Fruit fly (Drosophila melanogaster) whole organism, pupa: ENCODE data around the gene CG12535.
A peak's percentile ranks its signal among the peaks of the same experiment; 100 is the strongest.

Experiments
- CG10348 ChIP-seq: fragments of 200-800 bp; sonication (Bioruptor generic); IDR thresholded peaks from 2 replicates; pipeline ENCODE4 v1.3.6; 2022; ENCODE audit warnings: missing biosample characterization, missing genetic modification characterization
- CG12605 ChIP-seq: fragments of 200-800 bp; sonication (Bioruptor generic); IDR thresholded peaks from 2 replicates; pipeline ENCODE4 v1.3.6; 2022; ENCODE audit warnings: missing biosample characterization, missing genetic modification characterization
- CG13204 ChIP-seq: fragments of 200-800 bp; sonication (Bioruptor generic); optimal IDR thresholded peaks from 2 replicates; lab custom pipeline; 2018; ENCODE audit warnings: missing biosample characterization, mild to moderate bottlenecking, missing genetic modification characterization, moderate library complexity
- CG14655 ChIP-seq: fragments of 200-800 bp; sonication (Bioruptor generic); optimal IDR thresholded peaks from 3 replicates; lab custom pipeline; 2017; ENCODE audit warnings: mild to moderate bottlenecking, missing biosample characterization, missing genetic modification reagents, missing genetic modification characterization
- CG15710 ChIP-seq: fragments of 200-800 bp; sonication (Bioruptor generic); optimal IDR thresholded peaks from 2 replicates; lab custom pipeline; 2018; ENCODE audit warnings: missing biosample characterization, mild to moderate bottlenecking, missing genetic modification characterization, moderate library complexity
- CG17806 ChIP-seq: fragments of 200-800 bp; sonication (Bioruptor generic); optimal IDR thresholded peaks from 2 replicates; lab custom pipeline; 2018; ENCODE audit warnings: missing biosample characterization, mild to moderate bottlenecking, missing genetic modification characterization, moderate library complexity
- CG32121 ChIP-seq: fragments of 200-800 bp; sonication (Bioruptor generic); IDR thresholded peaks from 2 replicates; pipeline ENCODE4 v1.3.6; 2022; ENCODE audit warnings: missing biosample characterization, missing genetic modification characterization
- CG34367 ChIP-seq: fragments of 200-800 bp; sonication (Bioruptor generic); optimal IDR thresholded peaks from 2 replicates; lab custom pipeline; 2018; ENCODE audit warnings: missing biosample characterization, mild to moderate bottlenecking, missing genetic modification characterization
- CG4496 ChIP-seq: fragments of 200-800 bp; sonication (Bioruptor generic); IDR thresholded peaks from 3 replicates; pipeline ENCODE4 v1.3.6; 2022; ENCODE audit warnings: missing biosample characterization, missing genetic modification characterization
- CG8159 ChIP-seq: fragments of 200-800 bp; sonication (Bioruptor generic); optimal IDR thresholded peaks from 3 replicates; lab custom pipeline; 2018; ENCODE audit warnings: missing biosample characterization, mild to moderate bottlenecking, missing genetic modification characterization, moderate library complexity
- CG8301 ChIP-seq: fragments of 200-800 bp; sonication (Bioruptor generic); optimal IDR thresholded peaks from 2 replicates; lab custom pipeline; 2018; ENCODE audit warnings: missing biosample characterization, mild to moderate bottlenecking, missing genetic modification characterization
- CG9948 ChIP-seq: fragments of 200-800 bp; sonication (Bioruptor generic); optimal IDR thresholded peaks from 2 replicates; lab custom pipeline; 2018; ENCODE audit warnings: missing biosample characterization, mild to moderate bottlenecking, missing genetic modification characterization, moderate library complexity
- D1 ChIP-seq: fragments of 200-800 bp; sonication (Bioruptor generic); optimal IDR thresholded peaks from 2 replicates; lab custom pipeline; 2018; ENCODE audit warnings: missing biosample characterization, mild to moderate bottlenecking, missing genetic modification characterization, moderate library complexity
- EcR ChIP-seq: fragments of 200-800 bp; sonication (Bioruptor generic); optimal IDR thresholded peaks from 3 replicates; lab custom pipeline; 2019; ENCODE audit warnings: missing biosample characterization, missing genetic modification characterization, mild to moderate bottlenecking, moderate library complexity, missing genetic modification reagents
- Ets98B ChIP-seq: fragments of 200-800 bp; sonication (Bioruptor generic); IDR thresholded peaks from 2 replicates; pipeline ENCODE4 v1.3.6; 2022; ENCODE audit warnings: missing biosample characterization, missing genetic modification characterization
- Pif1A ChIP-seq: fragments of 200-800 bp; sonication (Bioruptor generic); optimal IDR thresholded peaks from 3 replicates; lab custom pipeline; 2016; ENCODE audit warnings: missing biosample characterization, missing genetic modification characterization
- Pif1B ChIP-seq: fragments of 200-800 bp; sonication (Bioruptor generic); optimal IDR thresholded peaks from 3 replicates; lab custom pipeline; 2016; ENCODE audit warnings: missing biosample characterization, missing genetic modification characterization
- Snoo ChIP-seq: fragments of 200-800 bp; sonication (Bioruptor generic); optimal IDR thresholded peaks from 3 replicates; lab custom pipeline; 2017; ENCODE audit warnings: missing biosample characterization, mild to moderate bottlenecking, missing genetic modification characterization, inconsistent platforms
- fd96Ca ChIP-seq: fragments of 200-800 bp; sonication (Bioruptor generic); IDR thresholded peaks from 3 replicates; pipeline ENCODE4 v1.3.6; 2022; ENCODE audit warnings: missing biosample characterization, missing genetic modification characterization
- gl ChIP-seq: fragments of 200-800 bp; sonication (Bioruptor generic); optimal IDR thresholded peaks from 2 replicates; lab custom pipeline; 2018; ENCODE audit warnings: missing biosample characterization, mild to moderate bottlenecking, missing genetic modification characterization
- rn ChIP-seq: fragments of 200-800 bp; sonication (Bioruptor generic); IDR thresholded peaks from 2 replicates; pipeline ENCODE4 v1.3.6; 2022; ENCODE audit warnings: missing biosample characterization, missing genetic modification characterization

CG12535 gene

dm6 chrX:3366884-3367669 lies 81.7 kb downstream of the CG12535 start:
- no peak for TF ChIP-seq Snoo
- no peak for TF ChIP-seq D1 (tag; lab: Kevin White, UChicago)
- TF ChIP-seq Pif1A, result no peak
- no peak for TF ChIP-seq rn (GFP tag; lab: Robert Waterston, UW)
- no peak for TF ChIP-seq CG17806
- TF ChIP-seq EcR (GFP tag; lab: Kevin White, UChicago), result no peak
- TF ChIP-seq gl (tag; lab: Kevin White, UChicago), result no peak
- no peak for TF ChIP-seq CG34367

dm6 chrX:3365586-3365985 lies 83.2 kb downstream of the CG12535 start:
- TF ChIP-seq Snoo (no peak), Pif1A (no peak), CG34367 (no peak), EcR (GFP tag; lab: Kevin White, UChicago) (no peak), CG8159 (tag; lab: Kevin White, UChicago) (no peak), Pif1B (GFP tag; lab: Kevin White, UChicago) (no peak), gl (tag; lab: Kevin White, UChicago) (no peak), CG15710 (no peak), CG13204 (no peak)

- TF ChIP-seq CG4496 (GFP tag; lab: Robert Waterston, UW) (0 out of 3 replicates have a peak, but pooled peaks have one; percentile 27), Pif1A (no peak)
Observed at dm6 chrX:3363676-3364075, 85.1 kb downstream of the CG12535 start.

dm6 chrX:3362436-3362835 lies 86.3 kb downstream of the CG12535 start:
- no peak for TF ChIP-seq CG12605 (GFP tag; lab: Robert Waterston, UW)
- no peak for TF ChIP-seq Pif1B (GFP tag; lab: Kevin White, UChicago)
- TF ChIP-seq CG15710, result no peak
- TF ChIP-seq CG9948 (tag; lab: Kevin White, UChicago), result no peak
- TF ChIP-seq CG14655 (GFP tag; lab: Kevin White, UChicago), result no peak
- TF ChIP-seq CG32121 (GFP tag; lab: Robert Waterston, UW), result no peak
- no peak for TF ChIP-seq CG13204
- no peak for TF ChIP-seq rn (GFP tag; lab: Robert Waterston, UW)
- TF ChIP-seq CG17806, result no peak
- TF ChIP-seq, all 21 proteins: peak for 0

- TF ChIP-seq CG32121 (GFP tag; lab: Robert Waterston, UW) (no peak), CG10348 (GFP tag; lab: Robert Waterston, UW) (no peak), Snoo (no peak), CG12605 (GFP tag; lab: Robert Waterston, UW) (no peak)
Observed at dm6 chrX:3361675-3362074, 87.1 kb downstream of the CG12535 start.

dm6 chrX:3360437-3361075 lies 88.2 kb downstream of the CG12535 start:
- TF ChIP-seq CG8159 (tag; lab: Kevin White, UChicago) (no peak), CG8301 (tag; lab: Kevin White, UChicago) (no peak), CG4496 (GFP tag; lab: Robert Waterston, UW) (peak; percentile 30; the same call in 1 of the 3 replicates), CG32121 (GFP tag; lab: Robert Waterston, UW) (0 out of 2 replicates have a peak, but pooled peaks have one; percentile 16), CG14655 (GFP tag; lab: Kevin White, UChicago) (peak; percentile 7)

dm6 chrX:3358875-3359274 lies 89.9 kb downstream of the CG12535 start:
- TF ChIP-seq EcR (GFP tag; lab: Kevin White, UChicago) (no peak), CG14655 (GFP tag; lab: Kevin White, UChicago) (no peak), CG15710 (no peak), CG34367 (no peak), rn (GFP tag; lab: Robert Waterston, UW) (no peak), Ets98B (no peak), CG12605 (GFP tag; lab: Robert Waterston, UW) (no peak), CG8159 (tag; lab: Kevin White, UChicago) (no peak), Snoo (no peak), Pif1B (GFP tag; lab: Kevin White, UChicago) (no peak), CG17806 (no peak), CG10348 (GFP tag; lab: Robert Waterston, UW) (no peak), CG32121 (GFP tag; lab: Robert Waterston, UW) (no peak), fd96Ca (GFP tag; lab: Robert Waterston, UW) (no peak), CG9948 (tag; lab: Kevin White, UChicago) (no peak)
